Fruit fly (Drosophila melanogaster): ENCODE results near the gene CG34043.

- TF ChIP-seq pan (optimal IDR thresholded peaks at IDR 0.05): no peak
- no peak for TF ChIP-seq Abd-B (GFP tag; optimal IDR thresholded peaks at IDR 0.05)
- TF ChIP-seq Mio (GFP tag; optimal IDR thresholded peaks at IDR 0.05): no peak
- peak; percentile 99 for TF ChIP-seq Dif (GFP tag; optimal IDR thresholded peaks at IDR 0.05; ENCODE audit: partially characterized antibody)
- peak; percentile 30 for TF ChIP-seq ey (GFP tag; optimal IDR thresholded peaks at IDR 0.05)
- no peak for TF ChIP-seq Hr78 (GFP tag; optimal IDR thresholded peaks at IDR 0.05)
- peak; percentile 24 for TF ChIP-seq CG9705 (GFP tag; optimal IDR thresholded peaks at IDR 0.05)
- TF ChIP-seq psq (GFP tag; optimal IDR thresholded peaks at IDR 0.05): peak; percentile 36
- TF ChIP-seq Myc (optimal IDR thresholded peaks at IDR 0.05): no peak
These were observed 19.8 kb downstream of the CG34043 start, which contains the start of gene Pten for dm6 chr2L:10260750-10261493.
